Fruit fly (Drosophila melanogaster): ENCODE measurements around the gene CG15042.

The CG15042 gene

dm6 chrX:18489509-18489908, 38.6 kb downstream of the CG15042 start, which contains the start of gene CG15046 (continued):
- TF ChIP-seq Ets97D (GFP tag; optimal IDR thresholded peaks at IDR 0.05) (no peak), eve (GFP tag; optimal IDR thresholded peaks at IDR 0.05) (no peak), CG16815 (GFP tag; optimal IDR thresholded peaks at IDR 0.05) (no peak), unc-4 (GFP tag; IDR thresholded peaks at IDR 0.05; ENCODE audit: partially characterized antibody) (0 out of 2 replicates have a peak, but pooled peaks have one; percentile 28), MTF-1 (GFP tag; optimal IDR thresholded peaks at IDR 0.05; ENCODE audit: borderline replicate concordance) (no peak), Drgx (GFP tag; IDR thresholded peaks at IDR 0.05) (0 out of 2 replicates have a peak, but pooled peaks have one; percentile 36), trem (tag; optimal IDR thresholded peaks at IDR 0.05) (no peak), mirr (GFP tag; optimal IDR thresholded peaks at IDR 0.05) (no peak), ATbp (GFP tag; optimal IDR thresholded peaks at IDR 0.05) (no peak), CG12219 (GFP tag; optimal IDR thresholded peaks at IDR 0.05) (no peak), Trl (optimal IDR thresholded peaks at IDR 0.05) (peak; percentile 27 to 55), Trl (GFP tag; optimal IDR thresholded peaks at IDR 0.05) (no peak), az2 (GFP tag; optimal IDR thresholded peaks at IDR 0.05) (no peak), CG16813 (GFP tag; IDR thresholded peaks at IDR 0.05; ENCODE audit: partially characterized antibody) (no peak), CG2889 (GFP tag; IDR thresholded peaks at IDR 0.05) (no peak), Eip74EF (GFP tag; optimal IDR thresholded peaks at IDR 0.05) (no peak), gce (GFP tag; IDR thresholded peaks at IDR 0.05) (no peak), CG6683 (GFP tag; optimal IDR thresholded peaks at IDR 0.05) (no peak), CG8290 (GFP tag; optimal IDR thresholded peaks at IDR 0.05) (no peak), CG8290 (tag; optimal IDR thresholded peaks at IDR 0.05) (no peak)

dm6 chrX:18486356-18487059, 41.6 kb downstream of the CG15042 start, which contains the start of gene psh:
TSS of gene psh (minus strand) at chrX:18486921.
- TF ChIP-seq CG10321 (GFP tag; IDR thresholded peaks at IDR 0.05) (no peak), CG32772 (GFP tag; IDR thresholded peaks at IDR 0.05) (no peak), CG18262 (tag; optimal IDR thresholded peaks at IDR 0.05) (no peak), CG13123 (GFP tag; optimal IDR thresholded peaks at IDR 0.05) (no peak), exex (tag; optimal IDR thresholded peaks at IDR 0.05) (peak; percentile 72), trem (tag; optimal IDR thresholded peaks at IDR 0.05) (no peak), Atf-2 (GFP tag; optimal IDR thresholded peaks at IDR 0.05) (no peak), Max (GFP tag; optimal IDR thresholded peaks at IDR 0.05) (no peak), insv (GFP tag; optimal IDR thresholded peaks at IDR 0.05) (no peak), Ets65A (GFP tag) (peak; percentile 17), Hr78 (GFP tag; optimal IDR thresholded peaks at IDR 0.05) (peak in 1 of 2 experiments; percentile 66), CG4404 (GFP tag; IDR thresholded peaks at IDR 0.05) (no peak), corto (GFP tag; optimal IDR thresholded peaks at IDR 0.05) (no peak), row (GFP tag; IDR thresholded peaks at IDR 0.05) (0 out of 3 replicates have a peak, but pooled peaks have one; percentile 7), jing (GFP tag; optimal IDR thresholded peaks at IDR 0.05) (no peak), Hand (GFP tag; optimal IDR thresholded peaks at IDR 0.05) (no peak), CG14860 (GFP tag; IDR thresholded peaks at IDR 0.05; ENCODE audit: partially characterized antibody) (no peak), crp (GFP tag; optimal IDR thresholded peaks at IDR 0.05) (no peak), CG4730 (GFP tag; IDR thresholded peaks at IDR 0.05) (no peak), YL-1 (GFP tag; optimal IDR thresholded peaks at IDR 0.05) (no peak), CG11695 (GFP tag; IDR thresholded peaks at IDR 0.05) (peak; percentile 70), Sin3A (optimal IDR thresholded peaks at IDR 0.05) (no peak), CG11398 (GFP tag; optimal IDR thresholded peaks at IDR 0.05) (no peak), mam (GFP tag; optimal IDR thresholded peaks at IDR 0.05) (no peak), Ada2b (GFP tag; IDR thresholded peaks at IDR 0.05) (no peak), CG17186 (GFP tag; optimal IDR thresholded peaks at IDR 0.05) (no peak), nom (GFP tag; optimal IDR thresholded peaks at IDR 0.05) (peak; percentile 39), sd (tag; optimal IDR thresholded peaks at IDR 0.05) (peak; percentile 28), Vsx1 (GFP tag; optimal IDR thresholded peaks at IDR 0.05) (peak; percentile 4), chinmo (GFP tag; IDR thresholded peaks at IDR 0.05; ENCODE audit: partially characterized antibody) (0 out of 4 replicates have a peak, but pooled peaks have one; percentile 67), CG14441 (GFP tag; IDR thresholded peaks at IDR 0.05) (no peak)
